Fruit fly (Drosophila melanogaster): ENCODE measurements around the gene ro.
A peak's percentile ranks its signal among the peaks of the same experiment; 100 is the strongest.

ro gene

dm6 chr3R:26875544-26876027 is 5.4 kb downstream of the ro start, which contains the start of gene Rb97D (continued):
- peak; percentile 52; the same call in 1 of the 2 replicates for TF ChIP-seq Atf6 (GFP tag; IDR thresholded peaks at IDR 0.05)
- TF ChIP-seq org-1 (GFP tag; optimal IDR thresholded peaks at IDR 0.05): no peak
- TF ChIP-seq grn (GFP tag; optimal IDR thresholded peaks at IDR 0.05): peak; percentile 8
- TF ChIP-seq fd3F (GFP tag; optimal IDR thresholded peaks at IDR 0.05): peak; percentile 38
- peak; percentile 64 for TF ChIP-seq trem (tag; optimal IDR thresholded peaks at IDR 0.05)
- no peak for TF ChIP-seq ham (GFP tag; IDR thresholded peaks at IDR 0.05)
- TF ChIP-seq sd (tag; optimal IDR thresholded peaks at IDR 0.05): peak; percentile 35
- TF ChIP-seq CG18011 (GFP tag; optimal IDR thresholded peaks at IDR 0.05): peak; percentile 62
- TF ChIP-seq Jarid2 (GFP tag; optimal IDR thresholded peaks at IDR 0.05): peak; percentile 17
- peak; percentile 91 for TF ChIP-seq sna (GFP tag; IDR thresholded peaks at IDR 0.05; ENCODE audit: partially characterized antibody)
- TF ChIP-seq Taf1 (GFP tag; IDR thresholded peaks at IDR 0.05): 0 out of 2 replicates have a peak, but pooled peaks have one; percentile 37
- TF ChIP-seq Mrtf (GFP tag; IDR thresholded peaks at IDR 0.05): peak; percentile 46; the same call in 1 of the 3 replicates
- peak; percentile 55 for TF ChIP-seq CG4282 (GFP tag; optimal IDR thresholded peaks at IDR 0.05)
- TF ChIP-seq ssp (GFP tag; IDR thresholded peaks at IDR 0.05): peak; percentile 70; the same call in 1 of the 2 replicates
- TF ChIP-seq ato (GFP tag; IDR thresholded peaks at IDR 0.05; ENCODE audit: partially characterized antibody): peak; percentile 72; the same call in 1 of the 2 replicates
- 0 out of 3 replicates have a peak, but pooled peaks have one; percentile 43 for TF ChIP-seq gce (GFP tag; IDR thresholded peaks at IDR 0.05)
- TF ChIP-seq dysf (GFP tag; IDR thresholded peaks at IDR 0.05): peak; percentile 81
- peak; percentile 43 for TF ChIP-seq pzg (GFP tag; optimal IDR thresholded peaks at IDR 0.05)
- no peak for TF ChIP-seq danr (GFP tag; IDR thresholded peaks at IDR 0.05)
- TF ChIP-seq hth (optimal IDR thresholded peaks at IDR 0.05): no peak
- TF ChIP-seq Fer2 (tag; optimal IDR thresholded peaks at IDR 0.05): peak; percentile 69
- TF ChIP-seq Ada2b (GFP tag; IDR thresholded peaks at IDR 0.05): peak; percentile 72
- TF ChIP-seq Pdp1 (GFP tag; optimal IDR thresholded peaks at IDR 0.05): peak; percentile 64
- peak; percentile 77 for TF ChIP-seq hb (GFP tag; IDR thresholded peaks at IDR 0.05; ENCODE audit: partially characterized antibody)
- TF ChIP-seq kah (GFP tag; optimal IDR thresholded peaks at IDR 0.05): peak; percentile 6
- no peak for TF ChIP-seq Elba2 (GFP tag; optimal IDR thresholded peaks at IDR 0.05)
- TF ChIP-seq bcd (GFP tag; optimal IDR thresholded peaks at IDR 0.05): peak; percentile 54
- no peak for TF ChIP-seq corto (GFP tag; optimal IDR thresholded peaks at IDR 0.05)
- TF ChIP-seq her (GFP tag; optimal IDR thresholded peaks at IDR 0.05): peak; percentile 66
- peak; percentile 85 for TF ChIP-seq CG2120 (GFP tag; optimal IDR thresholded peaks at IDR 0.05)
- no peak for TF ChIP-seq usp (GFP tag; optimal IDR thresholded peaks at IDR 0.05)
- TF ChIP-seq Hand (GFP tag; optimal IDR thresholded peaks at IDR 0.05): peak; percentile 45
- peak; percentile 78 for TF ChIP-seq phol (tag; optimal IDR thresholded peaks at IDR 0.05)
- no peak for TF ChIP-seq schlank (tag; optimal IDR thresholded peaks at IDR 0.05)
- peak; percentile 0 for TF ChIP-seq CG12236 (GFP tag; optimal IDR thresholded peaks at IDR 0.05)
- no peak for TF ChIP-seq CG10321 (GFP tag; IDR thresholded peaks at IDR 0.05)
- TF ChIP-seq emc (GFP tag; optimal IDR thresholded peaks at IDR 0.05): peak; percentile 5
- peak; percentile 81 for TF ChIP-seq YL-1 (GFP tag; optimal IDR thresholded peaks at IDR 0.05)
- TF ChIP-seq lov (optimal IDR thresholded peaks at IDR 0.05): no peak
- TF ChIP-seq lov (GFP tag; IDR thresholded peaks at IDR 0.05): no peak
- TF ChIP-seq CG7963 (GFP tag; IDR thresholded peaks at IDR 0.05; ENCODE audit: partially characterized antibody): peak; percentile 71; the same call in 2 of the 3 replicates
- no peak for TF ChIP-seq CG17186 (GFP tag; optimal IDR thresholded peaks at IDR 0.05)
- no peak for TF ChIP-seq GATAe (GFP tag; conservative IDR thresholded peaks at IDR 0.05)
- TF ChIP-seq D19A (tag; optimal IDR thresholded peaks at IDR 0.05): peak; percentile 47
- TF ChIP-seq Hr78 (GFP tag; optimal IDR thresholded peaks at IDR 0.05): no peak
- TF ChIP-seq CG6175 (GFP tag; IDR thresholded peaks at IDR 0.05): peak; percentile 59; the same call in 2 of the 3 replicates
- TF ChIP-seq Aef1 (GFP tag; IDR thresholded peaks at IDR 0.05): peak; percentile 26; the same call in 1 of the 3 replicates
- no peak for TF ChIP-seq D19B (GFP tag; optimal IDR thresholded peaks at IDR 0.05)
- TF ChIP-seq CG17829 (tag; optimal IDR thresholded peaks at IDR 0.05): peak; percentile 78
- TF ChIP-seq Sox102F (GFP tag; optimal IDR thresholded peaks at IDR 0.05): peak; percentile 55

Measured in whole organism, embryonic.